Worm (Caenorhabditis elegans) whole organism, L2 larva: ENCODE data around the gene cyn-10.

Experiments used
- lin-13 ChIP-seq: fragments of 150-350 bp; optimal IDR thresholded peaks from 2 replicates; lab custom pipeline; 2014; ENCODE audit warnings: missing biosample characterization, missing genetic modification reagents, missing genetic modification characterization
- nhr-77 ChIP-seq: fragments of 150-350 bp; optimal IDR thresholded peaks from 2 replicates; lab custom pipeline; 2014; ENCODE audit warnings: missing biosample characterization, missing genetic modification characterization
- snpc-4 ChIP-seq: fragments of 150-350 bp; optimal IDR thresholded peaks from 2 replicates; lab custom pipeline; 2014; ENCODE audit warnings: missing biosample characterization, missing genetic modification characterization
- unc-39 ChIP-seq: fragments of 150-350 bp; optimal IDR thresholded peaks from 2 replicates; lab custom pipeline; 2014; ENCODE audit warnings: missing biosample characterization, missing genetic modification characterization
- unc-62 ChIP-seq: fragments of 150-350 bp; optimal IDR thresholded peaks from 2 replicates; lab custom pipeline; 2014; ENCODE audit warnings: missing biosample characterization, missing genetic modification reagents, missing genetic modification characterization

ce11 chrII:6891838-6892237 lies 21.3 kb downstream of the cyn-10 start:
- TF ChIP-seq unc-39 (tag; lab: Kevin White, UChicago) (no peak), lin-13 (no peak), snpc-4 (tag; lab: Kevin White, UChicago) (no peak), unc-62 (GFP tag; lab: Kevin White, UChicago) (no peak), nhr-77 (tag; lab: Kevin White, UChicago) (no peak)
